Worm (Caenorhabditis elegans) whole organism, late embryonic: ENCODE results near the gene lars-1.

Source experiments
- C08G9.2 ChIP-seq: sonication (generic microtip); optimal IDR thresholded peaks from 2 replicates; lab custom pipeline; 2016; ENCODE audit warnings: mild to moderate bottlenecking, missing genetic modification characterization, moderate library complexity, missing compliant biosample characterization
- C38D4.7 ChIP-seq: fragments of 200-800 bp; sonication (Bioruptor generic); optimal IDR thresholded peaks from 2 replicates; lab custom pipeline; 2018; ENCODE audit warnings: mild to moderate bottlenecking, missing genetic modification characterization, moderate library complexity, missing compliant biosample characterization
- F13H6.1 ChIP-seq: sonication (generic microtip); optimal IDR thresholded peaks from 2 replicates; lab custom pipeline; 2016; ENCODE audit warnings: missing genetic modification characterization, missing compliant biosample characterization
- K02D7.2 ChIP-seq: sonication (generic microtip); optimal IDR thresholded peaks from 2 replicates; lab custom pipeline; 2017; ENCODE audit warnings: mild to moderate bottlenecking, missing genetic modification characterization, missing compliant biosample characterization
- K09A11.1 ChIP-seq: sonication (generic microtip); optimal IDR thresholded peaks from 2 replicates; lab custom pipeline; 2017; ENCODE audit warnings: antibody characterized with exemption, mild to moderate bottlenecking, missing genetic modification characterization, missing compliant biosample characterization; ENCODE audit not compliant: insufficient read depth
- ahr-1 ChIP-seq: sonication (generic microtip); optimal IDR thresholded peaks from 2 replicates; lab custom pipeline; 2016; ENCODE audit warnings: missing genetic modification characterization, missing compliant biosample characterization
- ama-1 ChIP-seq: fragments of 150-350 bp; optimal IDR thresholded peaks from 2 replicates; lab custom pipeline; 2014
- ceh-19 ChIP-seq: fragments of 200-800 bp; sonication (Bioruptor generic); optimal IDR thresholded peaks from 2 replicates; lab custom pipeline; 2018; ENCODE audit warnings: mild to moderate bottlenecking, missing genetic modification characterization, missing compliant biosample characterization
- ceh-22 ChIP-seq: sonication (generic microtip); optimal IDR thresholded peaks from 2 replicates; lab custom pipeline; 2017; ENCODE audit warnings: missing biosample characterization, missing genetic modification characterization
- ceh-31 ChIP-seq: sonication (generic microtip); optimal IDR thresholded peaks from 2 replicates; lab custom pipeline; 2016; ENCODE audit warnings: missing genetic modification characterization, missing compliant biosample characterization
- ceh-34 ChIP-seq: sonication (generic microtip); optimal IDR thresholded peaks from 2 replicates; lab custom pipeline; 2016; ENCODE audit warnings: mild to moderate bottlenecking, missing genetic modification characterization, missing compliant biosample characterization
- ceh-45 ChIP-seq: fragments of 200-800 bp; sonication (Bioruptor generic); IDR thresholded peaks from 2 replicates; pipeline ENCODE4 v1.3.6; 2022; ENCODE audit warnings: missing genetic modification reagents, missing genetic modification characterization, missing compliant biosample characterization
- ceh-9 ChIP-seq: sonication (generic microtip); optimal IDR thresholded peaks from 2 replicates; lab custom pipeline; 2016; ENCODE audit warnings: mild to moderate bottlenecking, missing genetic modification characterization, inconsistent platforms, missing compliant biosample characterization
- dmd-4 ChIP-seq: sonication (generic microtip); optimal IDR thresholded peaks from 2 replicates; lab custom pipeline; 2016; ENCODE audit warnings: borderline replicate concordance, missing genetic modification characterization, missing compliant biosample characterization
- dve-1 ChIP-seq: sonication (generic microtip); optimal IDR thresholded peaks from 2 replicates; lab custom pipeline; 2017; ENCODE audit warnings: antibody characterized with exemption, mild to moderate bottlenecking, missing genetic modification characterization, missing compliant biosample characterization
- elt-2 ChIP-seq: sonication (generic microtip); optimal IDR thresholded peaks from 2 replicates; lab custom pipeline; 2016; ENCODE audit warnings: missing genetic modification reagents, missing genetic modification characterization, missing compliant biosample characterization
- elt-4 ChIP-seq: sonication (generic microtip); optimal IDR thresholded peaks from 2 replicates; lab custom pipeline; 2016; ENCODE audit warnings: missing genetic modification characterization, missing compliant biosample characterization
- ets-4 ChIP-seq: sonication (generic microtip); optimal IDR thresholded peaks from 2 replicates; lab custom pipeline; 2016; ENCODE audit warnings: missing genetic modification characterization, missing compliant biosample characterization
- fax-1 ChIP-seq: sonication (generic microtip); optimal IDR thresholded peaks from 2 replicates; lab custom pipeline; 2016; ENCODE audit warnings: missing genotype, missing genetic modification characterization, missing compliant biosample characterization
- fkh-6 ChIP-seq: sonication (generic microtip); optimal IDR thresholded peaks from 2 replicates; lab custom pipeline; 2016; ENCODE audit warnings: missing genetic modification characterization, missing compliant biosample characterization
- gmeb-2 ChIP-seq: sonication (generic microtip); optimal IDR thresholded peaks from 2 replicates; lab custom pipeline; 2016; ENCODE audit warnings: missing genetic modification characterization, inconsistent platforms, missing compliant biosample characterization
- hlh-13 ChIP-seq: fragments of 200-800 bp; sonication (Bioruptor generic); optimal IDR thresholded peaks from 2 replicates; lab custom pipeline; 2018; ENCODE audit warnings: mild to moderate bottlenecking, missing genetic modification characterization, missing compliant biosample characterization
- hlh-8 ChIP-seq: sonication (generic microtip); optimal IDR thresholded peaks from 2 replicates; lab custom pipeline; 2016; ENCODE audit warnings: missing genotype, missing genetic modification characterization, missing compliant biosample characterization
- madf-2 ChIP-seq: sonication (generic microtip); optimal IDR thresholded peaks from 2 replicates; lab custom pipeline; 2017; ENCODE audit warnings: missing genetic modification characterization, missing compliant biosample characterization
- nfya-1 ChIP-seq: sonication (generic microtip); optimal IDR thresholded peaks from 2 replicates; lab custom pipeline; 2017; ENCODE audit warnings: missing genetic modification characterization, mild to moderate bottlenecking, missing compliant biosample characterization, antibody characterized with exemption, moderate library complexity
- nhr-11 ChIP-seq: fragments of 150-350 bp; optimal IDR thresholded peaks from 2 replicates; lab custom pipeline; 2014; ENCODE audit warnings: missing biosample characterization, missing genetic modification characterization
- nhr-232 ChIP-seq: sonication (generic microtip); optimal IDR thresholded peaks from 2 replicates; lab custom pipeline; 2016; ENCODE audit warnings: missing genetic modification characterization, missing compliant biosample characterization
- npax-4 ChIP-seq: sonication (generic microtip); optimal IDR thresholded peaks from 2 replicates; lab custom pipeline; 2016; ENCODE audit warnings: missing genetic modification characterization, missing compliant biosample characterization
- odd-2 ChIP-seq: sonication (generic microtip); optimal IDR thresholded peaks from 2 replicates; lab custom pipeline; 2017; ENCODE audit warnings: antibody characterized with exemption, mild to moderate bottlenecking, missing genetic modification characterization, missing compliant biosample characterization
- pha-2 ChIP-seq: sonication (generic microtip); optimal IDR thresholded peaks from 2 replicates; lab custom pipeline; 2017; ENCODE audit warnings: mild to moderate bottlenecking, missing genetic modification characterization, missing compliant biosample characterization
- pha-4 ChIP-seq: fragments of 150-350 bp; optimal IDR thresholded peaks from 2 replicates; lab custom pipeline; 2018; ENCODE audit warnings: missing biosample characterization, missing genetic modification reagents, missing genetic modification characterization
- rnt-1 ChIP-seq: sonication (generic microtip); optimal IDR thresholded peaks from 2 replicates; lab custom pipeline; 2016; ENCODE audit warnings: missing genetic modification characterization, missing compliant biosample characterization
- sdc-2 ChIP-seq: sonication (generic microtip); optimal IDR thresholded peaks from 2 replicates; lab custom pipeline; 2016; ENCODE audit warnings: missing genotype, missing genetic modification characterization, missing compliant biosample characterization
- sox-2 ChIP-seq: fragments of 200-800 bp; sonication (Bioruptor generic); IDR thresholded peaks from 2 replicates; pipeline ENCODE4 v1.3.6; 2022; ENCODE audit warnings: missing genetic modification reagents, missing genetic modification characterization, missing compliant biosample characterization
- syd-9 ChIP-seq: sonication (generic microtip); optimal IDR thresholded peaks from 2 replicates; lab custom pipeline; 2016; ENCODE audit warnings: mild to moderate bottlenecking, missing genetic modification characterization, moderate library complexity, missing compliant biosample characterization
- tbx-2 ChIP-seq: sonication (generic microtip); optimal IDR thresholded peaks from 2 replicates; lab custom pipeline; 2016; ENCODE audit warnings: missing genetic modification characterization, missing compliant biosample characterization
- ttx-3 ChIP-seq: sonication (generic microtip); optimal IDR thresholded peaks from 2 replicates; lab custom pipeline; 2016; ENCODE audit warnings: missing genetic modification reagents, missing genetic modification characterization, missing compliant biosample characterization
- unc-42 ChIP-seq: sonication (generic microtip); optimal IDR thresholded peaks from 2 replicates; lab custom pipeline; 2016; ENCODE audit warnings: missing genotype, missing genetic modification characterization, missing compliant biosample characterization
- unc-86 ChIP-seq: sonication (generic microtip); optimal IDR thresholded peaks from 2 replicates; lab custom pipeline; 2016; ENCODE audit warnings: missing genetic modification characterization, missing compliant biosample characterization

lars-1 gene

ce11 chrIII:4196301-4196987 lies 9.8 kb upstream of the lars-1 start (continued):
- no peak for TF ChIP-seq ceh-22 (tag; lab: Kevin White, UChicago)
- TF ChIP-seq npax-4 (tag; lab: Kevin White, UChicago), result no peak
- TF ChIP-seq ceh-9 (tag; lab: Kevin White, UChicago), result no peak
- peak; percentile 34 for TF ChIP-seq elt-2
- no peak for TF ChIP-seq fax-1 (tag; lab: Kevin White, UChicago)
- TF ChIP-seq hlh-13 (GFP tag; lab: Kevin White, UChicago), result no peak
- no peak for TF ChIP-seq ceh-19 (GFP tag; lab: Kevin White, UChicago)
- peak; percentile 41 for TF ChIP-seq F13H6.1 (tag; lab: Kevin White, UChicago)
- TF ChIP-seq ttx-3 (tag; lab: Kevin White, UChicago), result no peak
- no peak for TF ChIP-seq K02D7.2 (tag; lab: Kevin White, UChicago)
- no peak for TF ChIP-seq nhr-232 (tag; lab: Kevin White, UChicago)
- TF ChIP-seq sox-2 (GFP tag; lab: Robert Waterston, UW), result no peak
- TF ChIP-seq odd-2 (tag; lab: Kevin White, UChicago), result no peak
- peak; percentile 71 for TF ChIP-seq ets-4 (tag; lab: Kevin White, UChicago)
- TF ChIP-seq nfya-1 (tag; lab: Kevin White, UChicago), result peak; percentile 67
- no peak for TF ChIP-seq madf-2 (tag; lab: Kevin White, UChicago)
- TF ChIP-seq C38D4.7, result no peak
- no peak for TF ChIP-seq dve-1
- peak; percentile 74 for TF ChIP-seq fkh-6 (tag; lab: Kevin White, UChicago)
- TF ChIP-seq pha-2 (tag; lab: Kevin White, UChicago), result no peak
- peak; percentile 28 for TF ChIP-seq ceh-34 (tag; lab: Kevin White, UChicago)
- peak; percentile 64 for TF ChIP-seq rnt-1 (tag; lab: Kevin White, UChicago)
- TF ChIP-seq ahr-1, result no peak
- no peak for TF ChIP-seq gmeb-2 (tag; lab: Kevin White, UChicago)
- no peak for TF ChIP-seq nhr-11
- peak; percentile 81 for TF ChIP-seq tbx-2 (tag; lab: Kevin White, UChicago)
- no peak for TF ChIP-seq ceh-45
- TF ChIP-seq unc-86, result no peak
- no peak for TF ChIP-seq dmd-4 (tag; lab: Kevin White, UChicago)
- TF ChIP-seq hlh-8 (tag; lab: Kevin White, UChicago), result peak; percentile 33
- TF ChIP-seq pha-4 (tag; lab: Kevin White, UChicago), result no peak
- no peak for TF ChIP-seq K09A11.1 (tag; lab: Kevin White, UChicago)
- peak; percentile 19 for TF ChIP-seq sdc-2
- TF ChIP-seq syd-9 (tag; lab: Kevin White, UChicago), result no peak

- TF ChIP-seq elt-2 (no peak), ceh-34 (tag; lab: Kevin White, UChicago) (no peak), hlh-8 (tag; lab: Kevin White, UChicago) (peak; percentile 94), ama-1 (peak; percentile 82)
Measured at ce11 chrIII:4195306-4196008, 8.9 kb upstream of the lars-1 start.

ce11 chrIII:4194349-4195110 lies 7.9 kb upstream of the lars-1 start:
- TF ChIP-seq K02D7.2 (tag; lab: Kevin White, UChicago) (no peak), elt-4 (tag; lab: Kevin White, UChicago) (no peak), nhr-232 (tag; lab: Kevin White, UChicago) (no peak), pha-4 (tag; lab: Kevin White, UChicago) (no peak), ceh-31 (tag; lab: Kevin White, UChicago) (no peak), ceh-9 (tag; lab: Kevin White, UChicago) (no peak), ceh-22 (tag; lab: Kevin White, UChicago) (no peak), unc-42 (tag; lab: Kevin White, UChicago) (no peak), npax-4 (tag; lab: Kevin White, UChicago) (no peak), ceh-34 (tag; lab: Kevin White, UChicago) (no peak), nhr-11 (no peak), C38D4.7 (no peak), K09A11.1 (tag; lab: Kevin White, UChicago) (no peak), ama-1 (no peak), fax-1 (tag; lab: Kevin White, UChicago) (no peak), C08G9.2 (no peak)
